Worm (Caenorhabditis elegans) whole organism, young adult: ENCODE measurements around the gene C45G9.9.

Experiments
- C06A6.2 ChIP-seq: fragments of 200-800 bp; sonication (Bioruptor generic); conservative IDR thresholded peaks from 2 replicates; pipeline ENCODE4 v1.3.6; 2022; ENCODE audit warnings: missing genetic modification characterization, missing compliant biosample characterization
- F22D6.2 ChIP-seq: sonication (generic microtip); optimal IDR thresholded peaks from 2 replicates; lab custom pipeline; 2016; ENCODE audit warnings: mild to moderate bottlenecking, missing genetic modification characterization, missing compliant biosample characterization
- F23B12.7 ChIP-seq: sonication (generic microtip); optimal IDR thresholded peaks from 2 replicates; lab custom pipeline; 2017; ENCODE audit warnings: missing genetic modification characterization, mild to moderate bottlenecking, missing compliant biosample characterization, antibody characterized with exemption, moderate library complexity; ENCODE audit not compliant: insufficient read depth
- F39B2.1 ChIP-seq: fragments of 200-800 bp; sonication (Bioruptor generic); IDR thresholded peaks from 2 replicates; pipeline ENCODE4 v1.3.6; 2022; ENCODE audit warnings: missing genetic modification reagents, missing genetic modification characterization, missing compliant biosample characterization
- F55B11.4 ChIP-seq: sonication (generic microtip); optimal IDR thresholded peaks from 2 replicates; lab custom pipeline; 2016; ENCODE audit warnings: missing compliant biosample characterization, missing genetic modification characterization, borderline replicate concordance; ENCODE audit not compliant: insufficient read depth
- K12H6.12 ChIP-seq: fragments of 200-800 bp; sonication (Bioruptor generic); optimal IDR thresholded peaks from 2 replicates; lab custom pipeline; 2018; ENCODE audit warnings: mild to moderate bottlenecking, missing genetic modification characterization, missing compliant biosample characterization
- T07F8.4 ChIP-seq: sonication (generic microtip); optimal IDR thresholded peaks from 2 replicates; lab custom pipeline; 2016; ENCODE audit warnings: mild to moderate bottlenecking, missing genetic modification characterization, moderate library complexity, missing compliant biosample characterization
- Y53F4B.3 ChIP-seq: fragments of 200-800 bp; sonication (Bioruptor generic); IDR thresholded peaks from 2 replicates; pipeline ENCODE4 v1.3.6; 2022; ENCODE audit warnings: missing genetic modification reagents, missing genetic modification characterization, missing compliant biosample characterization
- Y53G8AR.9 ChIP-seq: fragments of 200-800 bp; sonication (Bioruptor generic); conservative IDR thresholded peaks from 2 replicates; pipeline ENCODE4 v1.3.6; 2022; ENCODE audit warnings: missing genetic modification reagents, missing genetic modification characterization, missing compliant biosample characterization
- Y95B8A.8 ChIP-seq: fragments of 200-800 bp; sonication (Bioruptor generic); IDR thresholded peaks from 2 replicates; pipeline ENCODE4 v1.3.6; 2022; ENCODE audit warnings: missing genetic modification reagents, missing genetic modification characterization, missing compliant biosample characterization
- aptf-2 ChIP-seq: fragments of 200-800 bp; sonication (Bioruptor generic); conservative IDR thresholded peaks from 2 replicates; pipeline ENCODE4 v1.3.6; 2022; ENCODE audit warnings: missing genetic modification reagents, missing genetic modification characterization, missing compliant biosample characterization
- aptf-3 ChIP-seq: fragments of 200-800 bp; sonication (Bioruptor generic); IDR thresholded peaks from 2 replicates; pipeline ENCODE4 v1.3.6; 2022; ENCODE audit warnings: missing genetic modification characterization, missing compliant biosample characterization
- attf-3 ChIP-seq: fragments of 200-800 bp; sonication (Bioruptor generic); conservative IDR thresholded peaks from 2 replicates; pipeline ENCODE4 v1.3.6; 2022; ENCODE audit warnings: missing genetic modification reagents, missing genetic modification characterization, missing compliant biosample characterization
- attf-5 ChIP-seq: fragments of 200-800 bp; sonication (Bioruptor generic); optimal IDR thresholded peaks from 2 replicates; lab custom pipeline; 2018; ENCODE audit warnings: mild to moderate bottlenecking, missing genetic modification characterization, missing compliant biosample characterization
- attf-6 ChIP-seq: fragments of 200-800 bp; sonication (Bioruptor generic); IDR thresholded peaks from 2 replicates; pipeline ENCODE4 v1.3.6; 2022; ENCODE audit warnings: missing genetic modification reagents, missing genetic modification characterization, missing compliant biosample characterization
- cebp-1 ChIP-seq, 2 experiments: fragments of 200-800 bp in 1 of 2; sonication (Bioruptor generic) in 1 of 2; sonication (generic microtip) in 1 of 2; IDR thresholded peaks in 1 of 2; optimal IDR thresholded peaks in 1 of 2; 2 replicates each; pipeline versions ENCODE4 v1.3.6 to Lab custom; 2017 to 2022; ENCODE audit warnings: missing compliant biosample characterization in 2 of 2, missing genetic modification characterization in 2 of 2, mild to moderate bottlenecking in 1 of 2, missing genetic modification reagents in 1 of 2, moderate library complexity in 1 of 2
- dox-1 ChIP-seq: fragments of 200-800 bp; sonication (Bioruptor generic); IDR thresholded peaks from 2 replicates; pipeline ENCODE4 v1.3.6; 2022; ENCODE audit warnings: missing genetic modification reagents, missing genetic modification characterization, missing compliant biosample characterization
- egl-44 ChIP-seq: fragments of 200-800 bp; sonication (Bioruptor generic); IDR thresholded peaks from 2 replicates; pipeline ENCODE4 v1.3.6; 2022; ENCODE audit warnings: missing genetic modification reagents, missing genetic modification characterization, missing compliant biosample characterization
- egrh-3 ChIP-seq: fragments of 200-800 bp; sonication (Bioruptor generic); IDR thresholded peaks from 2 replicates; pipeline ENCODE4 v1.3.6; 2022; ENCODE audit warnings: missing genetic modification reagents, missing genetic modification characterization, missing compliant biosample characterization
- hlh-26 ChIP-seq: fragments of 200-800 bp; sonication (Bioruptor generic); conservative IDR thresholded peaks from 2 replicates; pipeline ENCODE4 v1.3.6; 2022; ENCODE audit warnings: missing genetic modification reagents, missing genetic modification characterization, missing compliant biosample characterization
- hmg-1.2 ChIP-seq: fragments of 200-800 bp; sonication (Bioruptor generic); IDR thresholded peaks from 2 replicates; pipeline ENCODE4 v1.3.6; 2022; ENCODE audit warnings: missing genetic modification reagents, missing genetic modification characterization, missing compliant biosample characterization
- hsf-1 ChIP-seq: fragments of 200-800 bp; sonication (Bioruptor generic); IDR thresholded peaks from 2 replicates; pipeline ENCODE4 v1.3.6; 2022; ENCODE audit warnings: missing genetic modification reagents, missing genetic modification characterization, missing compliant biosample characterization
- let-526 ChIP-seq: fragments of 200-800 bp; sonication (Bioruptor generic); IDR thresholded peaks from 2 replicates; pipeline ENCODE4 v1.3.6; 2022; ENCODE audit warnings: missing genetic modification reagents, missing genetic modification characterization, missing compliant biosample characterization
- let-607 ChIP-seq, 2 experiments: fragments of 200-800 bp in 1 of 2; sonication (Bioruptor generic) in 1 of 2; sonication (generic microtip) in 1 of 2; optimal IDR thresholded peaks; 2 replicates each; lab custom pipeline; 2016 to 2018; ENCODE audit warnings: mild to moderate bottlenecking in 2 of 2, missing compliant biosample characterization in 2 of 2, missing genetic modification characterization in 2 of 2, moderate library complexity in 2 of 2, missing genotype in 1 of 2
- lin-35 ChIP-seq, 3 experiments: fragments of 150-350 bp in 2 of 3; sonication (generic microtip) in 1 of 3; optimal IDR thresholded peaks; 2 replicates each; lab custom pipeline; 2014 to 2018; ENCODE audit warnings: missing biosample characterization in 3 of 3, missing genetic modification characterization in 3 of 3, missing genetic modification reagents in 3 of 3
- lin-40 ChIP-seq: sonication (generic microtip); optimal IDR thresholded peaks from 2 replicates; lab custom pipeline; 2016; ENCODE audit warnings: missing genetic modification characterization, mild to moderate bottlenecking, missing compliant biosample characterization, missing genotype, missing genetic modification reagents
- lsl-1 ChIP-seq: fragments of 200-800 bp; sonication (Bioruptor generic); optimal IDR thresholded peaks from 2 replicates; lab custom pipeline; 2018; ENCODE audit warnings: mild to moderate bottlenecking, missing genetic modification characterization, moderate library complexity, missing compliant biosample characterization
- lsy-27 ChIP-seq: sonication (generic microtip); optimal IDR thresholded peaks from 2 replicates; lab custom pipeline; 2017; ENCODE audit warnings: missing genetic modification characterization, mild to moderate bottlenecking, missing compliant biosample characterization, antibody characterized with exemption, missing genotype, borderline replicate concordance; ENCODE audit not compliant: insufficient read depth
- mcd-1 ChIP-seq: fragments of 200-800 bp; sonication (Bioruptor generic); IDR thresholded peaks from 2 replicates; pipeline ENCODE4 v1.3.6; 2022; ENCODE audit warnings: missing genetic modification reagents, missing genetic modification characterization, missing compliant biosample characterization
- mxl-1 ChIP-seq: sonication (generic microtip); optimal IDR thresholded peaks from 2 replicates; lab custom pipeline; 2016; ENCODE audit warnings: missing genetic modification characterization, missing compliant biosample characterization
- nfyb-1 ChIP-seq: fragments of 200-800 bp; sonication (Bioruptor generic); IDR thresholded peaks from 2 replicates; pipeline ENCODE4 v1.3.6; 2022; ENCODE audit warnings: missing genetic modification reagents, missing genetic modification characterization, missing compliant biosample characterization
- nhr-80 ChIP-seq: sonication (generic microtip); optimal IDR thresholded peaks from 2 replicates; lab custom pipeline; 2016; ENCODE audit warnings: missing genetic modification characterization, missing compliant biosample characterization
- pha-4 ChIP-seq: fragments of 150-350 bp; sonication (generic microtip); optimal IDR thresholded peaks from 2 replicates; lab custom pipeline; 2014; ENCODE audit warnings: missing biosample characterization, missing genetic modification reagents, missing genetic modification characterization
- snpc-1.1 ChIP-seq: sonication (generic microtip); optimal IDR thresholded peaks from 2 replicates; lab custom pipeline; 2017; ENCODE audit warnings: missing genetic modification characterization, mild to moderate bottlenecking, missing compliant biosample characterization, antibody characterized with exemption, moderate library complexity, missing genotype, missing genetic modification reagents; ENCODE audit not compliant: insufficient read depth
- snpc-1.3 ChIP-seq: sonication (generic microtip); optimal IDR thresholded peaks from 2 replicates; lab custom pipeline; 2017; ENCODE audit warnings: missing genetic modification characterization, mild to moderate bottlenecking, missing compliant biosample characterization, antibody characterized with exemption, moderate library complexity, missing genotype, missing genetic modification reagents; ENCODE audit not compliant: insufficient read depth
- snpc-3.4 ChIP-seq: sonication (generic microtip); optimal IDR thresholded peaks from 2 replicates; lab custom pipeline; 2017; ENCODE audit warnings: missing genetic modification characterization, mild to moderate bottlenecking, missing compliant biosample characterization, antibody characterized with exemption, moderate library complexity, missing genotype, missing genetic modification reagents
- snpc-4 ChIP-seq, 5 experiments: fragments of 150-350 bp in 1 of 5; sonication (generic microtip) in 4 of 5; optimal IDR thresholded peaks; 2 replicates each; lab custom pipeline; 2014 to 2018; ENCODE audit warnings: missing genetic modification characterization in 5 of 5, missing biosample characterization in 3 of 5, antibody characterized with exemption in 2 of 5, mild to moderate bottlenecking in 2 of 5, missing compliant biosample characterization in 2 of 5, missing genotype in 2 of 5, moderate library complexity in 2 of 5, missing genetic modification reagents in 1 of 5
- somi-1 ChIP-seq: fragments of 200-800 bp; sonication (Bioruptor generic); optimal IDR thresholded peaks from 2 replicates; lab custom pipeline; 2018; ENCODE audit warnings: mild to moderate bottlenecking, missing genetic modification characterization, missing compliant biosample characterization
- tbp1 ChIP-seq: fragments of 200-800 bp; sonication (Bioruptor generic); optimal IDR thresholded peaks from 2 replicates; lab custom pipeline; 2018; ENCODE audit warnings: mild to moderate bottlenecking, missing genetic modification characterization, missing compliant biosample characterization
- tlf-1 ChIP-seq: fragments of 200-800 bp; sonication (Bioruptor generic); optimal IDR thresholded peaks from 2 replicates; lab custom pipeline; 2018; ENCODE audit warnings: mild to moderate bottlenecking, missing genetic modification characterization, missing compliant biosample characterization
- ztf-25 ChIP-seq: fragments of 200-800 bp; sonication (Bioruptor generic); IDR thresholded peaks from 2 replicates; pipeline ENCODE4 v1.3.6; 2022; ENCODE audit warnings: missing genetic modification reagents, missing genetic modification characterization, missing compliant biosample characterization
- ztf-26 ChIP-seq: sonication (generic microtip); optimal IDR thresholded peaks from 2 replicates; lab custom pipeline; 2017; ENCODE audit warnings: missing genetic modification characterization, missing compliant biosample characterization

The C45G9.9 gene

ce11 chrIII:5078062-5078461, 22.5 kb upstream of the C45G9.9 start:
- no peak for TF ChIP-seq T07F8.4
- TF ChIP-seq snpc-3.4 (tag; lab: Kevin White, UChicago) = no peak
- 0 out of 2 replicates have a peak, but pooled peaks have one; percentile 42 for TF ChIP-seq nfyb-1
- TF ChIP-seq snpc-4 (GFP tag; optimal IDR thresholded peaks at IDR 0.05; lab: Kevin White, UChicago) = no peak
- TF ChIP-seq snpc-4 (tag; optimal IDR thresholded peaks at IDR 0.05; lab: Kevin White, UChicago) = peak in 3 of 4 experiments; percentile 32 to 63 (median 51)
- TF ChIP-seq tbp1 (GFP tag; lab: Kevin White, UChicago) = peak; percentile 43
- peak; percentile 74 for TF ChIP-seq lin-40 (tag; lab: Kevin White, UChicago)
- TF ChIP-seq Y53G8AR.9 (GFP tag; lab: Robert Waterston, UW) = 0 out of 2 replicates have a peak, but pooled peaks have one; percentile 44
- no peak for TF ChIP-seq egrh-3 (GFP tag; lab: Robert Waterston, UW)
- no peak for TF ChIP-seq lsy-27
- no peak for TF ChIP-seq egl-44
- no peak for TF ChIP-seq snpc-1.3 (tag; lab: Kevin White, UChicago)
- no peak for TF ChIP-seq F55B11.4 (tag; lab: Kevin White, UChicago)
- TF ChIP-seq Y53F4B.3 (GFP tag; lab: Robert Waterston, UW) = no peak
- no peak for TF ChIP-seq ztf-25 (GFP tag; lab: Robert Waterston, UW)
- TF ChIP-seq hsf-1 (GFP tag; lab: Robert Waterston, UW) = no peak
- TF ChIP-seq let-607 (tag; optimal IDR thresholded peaks at IDR 0.05; lab: Kevin White, UChicago) = peak in 1 of 2 experiments; percentile 36
- no peak for TF ChIP-seq F39B2.1 (GFP tag; lab: Robert Waterston, UW)
- TF ChIP-seq attf-5 (GFP tag; lab: Kevin White, UChicago) = peak; percentile 45
- peak; percentile 56 for TF ChIP-seq ztf-26
- peak; percentile 33; the same call in 1 of the 2 replicates for TF ChIP-seq cebp-1 (GFP tag; IDR thresholded peaks at IDR 0.05; lab: Robert Waterston, UW)
- TF ChIP-seq cebp-1 (tag; optimal IDR thresholded peaks at IDR 0.05; lab: Kevin White, UChicago) = peak; percentile 61
- TF ChIP-seq C06A6.2 = 0 out of 2 replicates have a peak, but pooled peaks have one; percentile 31
- no peak for TF ChIP-seq aptf-2
- TF ChIP-seq lin-35 (GFP tag; optimal IDR thresholded peaks at IDR 0.05; lab: Kevin White, UChicago) = peak in 1 of 3 experiments; percentile 14
- peak; percentile 18 for TF ChIP-seq tlf-1
- peak; percentile 10; the same call in 1 of the 2 replicates for TF ChIP-seq mcd-1 (GFP tag; lab: Robert Waterston, UW)
- TF ChIP-seq pha-4 (tag; lab: Kevin White, UChicago) = peak; percentile 78
- 0 out of 2 replicates have a peak, but pooled peaks have one; percentile 24 for TF ChIP-seq let-526 (GFP tag; lab: Robert Waterston, UW)
- no peak for TF ChIP-seq mxl-1 (tag; lab: Kevin White, UChicago)
- no peak for TF ChIP-seq Y95B8A.8 (GFP tag; lab: Robert Waterston, UW)
- TF ChIP-seq aptf-3 = no peak
- TF ChIP-seq hlh-26 = no peak
- peak; percentile 85 for TF ChIP-seq somi-1
- peak; percentile 76 for TF ChIP-seq F22D6.2 (tag; lab: Kevin White, UChicago)
- TF ChIP-seq dox-1 (GFP tag; lab: Robert Waterston, UW) = peak; percentile 21; the same call in 1 of the 2 replicates
- TF ChIP-seq nhr-80 (tag; lab: Kevin White, UChicago) = peak; percentile 76
- TF ChIP-seq attf-6 (GFP tag; lab: Robert Waterston, UW) = no peak
- TF ChIP-seq F23B12.7 (tag; lab: Kevin White, UChicago) = peak; percentile 15
- no peak for TF ChIP-seq attf-3 (GFP tag; lab: Robert Waterston, UW)
- TF ChIP-seq K12H6.12 (tag; lab: Kevin White, UChicago) = peak; percentile 20
- no peak for TF ChIP-seq snpc-1.1 (tag; lab: Kevin White, UChicago)
- no peak for TF ChIP-seq lsl-1 (GFP tag; lab: Kevin White, UChicago)
- peak; percentile 16; the same call in 1 of the 2 replicates for TF ChIP-seq hmg-1.2 (GFP tag; lab: Robert Waterston, UW)
